Fruit fly (Drosophila melanogaster): ENCODE results near the gene CG32683.

The CG32683 gene

dm6 chrX:10487105-10487504 is 32.4 kb upstream of the CG32683 start, which contains the start of gene CG32687:
Gene CG32687, minus strand, starts transcription at chrX:10487205.
- peak; percentile 65 for TF ChIP-seq exex (tag; optimal IDR thresholded peaks at IDR 0.05)
- no peak for TF ChIP-seq CG4360 (GFP tag; IDR thresholded peaks at IDR 0.05)
- no peak for TF ChIP-seq CG13775 (GFP tag; optimal IDR thresholded peaks at IDR 0.05)
- TF ChIP-seq CG6254 (GFP tag; optimal IDR thresholded peaks at IDR 0.05), result no peak
- no peak for TF ChIP-seq Oli (tag; optimal IDR thresholded peaks at IDR 0.05)
- TF ChIP-seq Spps (tag; optimal IDR thresholded peaks at IDR 0.05), result no peak

dm6 chrX:10486144-10487030 is 31.7 kb upstream of the CG32683 start:
- TF ChIP-seq slbo (GFP tag; IDR thresholded peaks at IDR 0.05), result peak; percentile 71
- 0 out of 2 replicates have a peak, but pooled peaks have one; percentile 37 for TF ChIP-seq toy (GFP tag; IDR thresholded peaks at IDR 0.05)
- TF ChIP-seq sens-2 (GFP tag; IDR thresholded peaks at IDR 0.05), result no peak
- TF ChIP-seq NC2β (GFP tag; optimal IDR thresholded peaks at IDR 0.05), result no peak
- TF ChIP-seq ase (GFP tag; IDR thresholded peaks at IDR 0.05), result 0 out of 3 replicates have a peak, but pooled peaks have one; percentile 16
- no peak for TF ChIP-seq prd (optimal IDR thresholded peaks at IDR 0.05)
- peak; percentile 62; the same call in 2 of the 3 replicates for TF ChIP-seq prd (GFP tag; IDR thresholded peaks at IDR 0.05)
- no peak for TF ChIP-seq CG11696 (GFP tag; IDR thresholded peaks at IDR 0.05)
- no peak for TF ChIP-seq chm (GFP tag; IDR thresholded peaks at IDR 0.05)
- peak; percentile 61 for TF ChIP-seq CG8924 (tag; optimal IDR thresholded peaks at IDR 0.05)
- no peak for TF ChIP-seq da (GFP tag; optimal IDR thresholded peaks at IDR 0.05)
- TF ChIP-seq CG9817 (tag; optimal IDR thresholded peaks at IDR 0.05), result peak; percentile 55
- TF ChIP-seq Mes4 (GFP tag; optimal IDR thresholded peaks at IDR 0.05), result no peak
- peak; percentile 36 for TF ChIP-seq CG12299 (tag; optimal IDR thresholded peaks at IDR 0.05)
- TF ChIP-seq Fer3 (tag; optimal IDR thresholded peaks at IDR 0.05), result peak; percentile 77
- TF ChIP-seq CG30020 (tag; optimal IDR thresholded peaks at IDR 0.05), result no peak
- peak; percentile 34 for TF ChIP-seq HHEX (GFP tag; optimal IDR thresholded peaks at IDR 0.05)
- TF ChIP-seq CG9609 (GFP tag; optimal IDR thresholded peaks at IDR 0.05), result peak; percentile 24
- TF ChIP-seq ftz-f1 (GFP tag; optimal IDR thresholded peaks at IDR 0.05), result no peak
- peak; percentile 61 for TF ChIP-seq al (GFP tag; IDR thresholded peaks at IDR 0.05)
- peak; percentile 24 for TF ChIP-seq CG1647 (GFP tag; optimal IDR thresholded peaks at IDR 0.05)
- peak; percentile 11 for TF ChIP-seq CG4854 (GFP tag; optimal IDR thresholded peaks at IDR 0.05)
- TF ChIP-seq CHES-1-like (GFP tag; optimal IDR thresholded peaks at IDR 0.05), result peak; percentile 66
- TF ChIP-seq caup (GFP tag; optimal IDR thresholded peaks at IDR 0.05; ENCODE audit: severe bottlenecking), result peak; percentile 60
- peak; percentile 76 for TF ChIP-seq CG12769 (tag; optimal IDR thresholded peaks at IDR 0.05)
- peak; percentile 22; the same call in 1 of the 2 replicates for TF ChIP-seq Rx (GFP tag; IDR thresholded peaks at IDR 0.05)
- no peak for TF ChIP-seq CG10462 (GFP tag; optimal IDR thresholded peaks at IDR 0.05)
- TF ChIP-seq Poxn (GFP tag; IDR thresholded peaks at IDR 0.05), result 0 out of 2 replicates have a peak, but pooled peaks have one; percentile 46
- no peak for TF ChIP-seq jigr1 (GFP tag; IDR thresholded peaks at IDR 0.05)
- TF ChIP-seq CG18262 (tag; optimal IDR thresholded peaks at IDR 0.05), result peak; percentile 42
- peak; percentile 44; the same call in 1 of the 2 replicates for TF ChIP-seq sisA (GFP tag; IDR thresholded peaks at IDR 0.05)
- TF ChIP-seq dm (GFP tag; optimal IDR thresholded peaks at IDR 0.05), result no peak
- no peak for TF ChIP-seq luna (GFP tag; optimal IDR thresholded peaks at IDR 0.05)
- peak; percentile 18 for TF ChIP-seq D19A (tag; optimal IDR thresholded peaks at IDR 0.05)
- no peak for TF ChIP-seq CG11247 (GFP tag; IDR thresholded peaks at IDR 0.05)
- TF ChIP-seq CG9797 (GFP tag; optimal IDR thresholded peaks at IDR 0.05), result no peak
- peak; percentile 22 for TF ChIP-seq CG10366 (GFP tag; IDR thresholded peaks at IDR 0.05)
- TF ChIP-seq Ets65A (GFP tag), result peak; percentile 57
- 0 out of 3 replicates have a peak, but pooled peaks have one; percentile 44 for TF ChIP-seq H15 (GFP tag; IDR thresholded peaks at IDR 0.05)
- no peak for TF ChIP-seq CG4707 (GFP tag; optimal IDR thresholded peaks at IDR 0.05)
- TF ChIP-seq Rfx (GFP tag; IDR thresholded peaks at IDR 0.05), result peak; percentile 70
- TF ChIP-seq CG5180 (GFP tag; optimal IDR thresholded peaks at IDR 0.05), result no peak

All from whole organism, embryonic.